Fruit fly (Drosophila melanogaster) Kc167 (cell line): ENCODE data around the gene CG6650.
A peak's percentile ranks its signal among the peaks of the same experiment; 100 is the strongest.

Experiments used
- Myc ChIP-seq: fragments of >200 bp; optimal IDR thresholded peaks from 2 replicates; lab custom pipeline; 2017; ENCODE audit warnings: missing external identifiers
- Sin3A ChIP-seq: fragments of >200 bp; optimal IDR thresholded peaks from 2 replicates; lab custom pipeline; 2018; ENCODE audit warnings: missing external identifiers
- h ChIP-seq: fragments of >200 bp; optimal IDR thresholded peaks from 3 replicates; lab custom pipeline; 2018; ENCODE audit warnings: missing external identifiers
- insv ChIP-seq: fragments of >200 bp; optimal IDR thresholded peaks from 3 replicates; lab custom pipeline; 2018; ENCODE audit warnings: missing external identifiers
- psq ChIP-seq: fragments of >200 bp; optimal IDR thresholded peaks from 2 replicates; lab custom pipeline; 2017; ENCODE audit warnings: missing external identifiers
- ttk ChIP-seq: sonication (Bioruptor generic); optimal IDR thresholded peaks from 2 replicates; lab custom pipeline; 2017; ENCODE audit warnings: missing external identifiers

CG6650 gene

DNA sequence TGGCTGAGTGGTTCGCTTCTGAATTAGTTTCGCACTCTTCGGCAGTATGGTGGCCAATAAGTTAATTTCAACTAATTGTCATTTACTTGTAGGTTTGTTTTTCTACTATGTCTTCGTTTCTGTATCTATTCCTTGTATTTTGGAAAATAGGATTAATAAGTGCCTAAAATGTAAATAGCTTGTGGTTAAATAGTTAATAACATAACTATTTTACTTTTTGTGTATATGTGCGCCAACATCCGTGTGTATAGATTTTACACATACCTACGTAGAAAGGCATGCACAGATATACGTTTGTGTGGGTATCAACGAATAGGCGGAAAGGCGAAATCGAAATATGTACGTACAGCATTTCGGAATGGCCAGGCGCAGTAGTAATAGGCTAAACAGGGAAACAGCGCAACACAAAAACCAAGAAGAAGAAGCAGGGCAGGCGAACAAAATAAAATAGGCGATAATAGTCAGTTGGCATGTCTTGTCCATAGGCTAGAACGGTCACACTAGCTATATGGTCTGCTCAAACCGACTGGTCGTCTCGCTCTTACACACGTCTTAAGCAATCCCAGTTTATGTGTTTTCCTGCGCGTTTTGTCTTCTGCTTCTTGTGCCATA, 28.6 kb upstream of the CG6650 start:
- TF ChIP-seq psq (peak; percentile 98), ttk (lab: Kevin White, UChicago) (no peak)

DNA sequence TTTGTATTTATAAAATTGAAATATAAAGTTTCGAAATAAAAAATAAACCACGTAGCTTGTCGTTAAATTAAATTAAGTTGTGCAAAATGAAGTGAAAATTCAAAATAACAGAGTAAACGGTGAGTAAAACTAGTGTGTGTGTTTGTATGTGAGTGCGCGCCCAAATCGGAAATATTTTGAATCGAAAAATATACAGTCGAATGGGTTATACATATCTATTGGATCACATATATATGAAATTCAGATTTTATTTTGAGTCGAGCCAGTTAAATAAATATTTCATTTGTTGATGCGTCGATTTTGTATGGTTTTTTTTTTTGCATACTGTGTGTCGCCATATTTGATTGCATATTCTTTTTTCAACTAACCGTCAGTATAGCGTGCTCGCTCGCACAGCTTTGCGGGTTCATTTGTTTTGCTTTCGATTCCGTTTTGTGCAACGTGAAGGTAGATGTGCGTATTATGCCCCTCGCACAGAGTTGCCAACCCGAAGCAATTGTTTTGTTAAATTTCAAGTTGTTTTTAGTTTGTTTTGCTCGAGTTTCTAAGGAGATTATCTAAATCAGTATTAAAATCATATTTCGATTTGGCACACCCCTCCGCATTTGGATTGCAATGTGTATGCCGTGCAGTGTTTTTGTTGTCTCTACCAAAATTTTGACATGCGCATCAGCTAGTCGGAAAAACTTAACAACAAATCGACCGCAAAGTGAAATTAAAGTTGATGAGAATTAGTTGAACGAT, 27.8 kb upstream of the CG6650 start:
- TF ChIP-seq h (lab: Kevin White, UChicago) (no peak), Sin3A (no peak), psq (peak; percentile 59)

DNA sequence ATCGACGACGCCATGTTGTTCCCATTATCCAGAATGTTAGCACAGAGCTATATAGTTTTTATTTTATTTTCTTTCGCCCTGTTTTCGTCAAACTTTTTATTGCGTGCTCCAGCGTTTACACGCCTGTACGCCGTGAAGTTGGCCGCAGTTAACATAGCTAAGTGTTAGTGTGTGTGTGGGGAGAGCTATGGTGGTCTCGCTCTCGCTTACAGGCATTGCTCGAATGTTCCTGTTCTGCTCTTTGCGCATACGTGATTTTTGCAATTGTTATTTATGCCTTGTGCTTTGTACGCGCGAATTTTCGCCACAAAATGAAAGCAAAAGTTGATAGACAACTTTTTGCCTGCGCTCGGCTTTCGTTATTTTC, 27.2 kb upstream of the CG6650 start:
- TF ChIP-seq insv (lab: Kevin White, UChicago), result no peak
- TF ChIP-seq psq, result peak; percentile 97

DNA sequence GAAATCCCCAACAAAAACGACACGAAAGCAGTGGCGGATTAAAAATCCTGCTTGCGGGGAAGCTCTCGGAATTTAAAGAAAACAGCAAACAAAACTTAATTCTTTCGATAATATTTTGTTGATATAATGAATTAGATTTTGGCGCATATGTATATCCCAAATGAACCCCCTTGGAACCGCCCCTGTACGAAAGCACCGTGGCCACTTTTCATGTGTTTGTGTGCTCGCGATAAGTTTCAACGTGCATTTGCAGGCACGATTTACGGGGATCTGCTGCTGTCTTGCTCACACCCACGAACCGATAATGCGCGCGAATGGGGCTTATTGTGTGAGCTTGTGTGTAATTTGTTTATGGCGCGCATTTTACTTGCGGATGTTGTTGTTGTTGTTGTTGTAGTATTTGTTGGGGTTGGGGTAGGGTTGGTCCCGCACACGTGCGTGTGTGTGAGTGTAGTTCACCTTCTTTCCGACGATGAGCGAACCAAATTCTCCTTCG, 26.2 kb upstream of the CG6650 start:
- peak; percentile 44 for TF ChIP-seq psq
- TF ChIP-seq Myc, result no peak

DNA sequence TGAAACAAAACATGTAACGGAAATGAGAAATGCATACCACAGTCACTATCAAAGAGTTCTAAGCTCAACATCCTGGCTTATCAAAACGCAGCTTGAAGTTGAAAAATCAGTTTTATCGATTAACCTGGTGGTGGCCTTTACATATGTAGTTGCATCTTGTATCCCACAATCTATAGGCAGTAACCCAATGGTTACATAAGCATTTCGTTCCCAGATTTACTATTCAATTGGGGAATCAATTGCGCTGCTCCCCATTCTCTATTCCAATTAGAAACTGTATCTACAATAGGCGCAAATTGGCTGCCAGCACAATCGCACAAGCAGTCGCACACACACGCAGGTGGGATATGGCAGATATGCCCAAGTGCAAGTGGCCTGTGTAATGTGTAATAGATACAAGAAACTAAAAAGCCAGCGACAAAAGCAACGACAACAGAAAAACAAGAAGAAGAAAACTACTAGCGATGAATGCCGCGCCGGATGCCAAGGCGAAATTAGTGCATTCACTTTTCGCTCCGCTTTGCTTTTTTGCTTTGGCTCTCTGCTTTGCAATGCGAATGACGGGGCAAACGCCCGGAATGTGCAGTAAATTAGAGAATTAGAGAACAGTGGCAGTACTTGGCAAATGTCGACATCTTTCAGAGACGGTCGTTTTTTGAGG, 25.5 kb upstream of the CG6650 start:
- TF ChIP-seq h (lab: Kevin White, UChicago) (no peak), psq (no peak), Sin3A (no peak), insv (lab: Kevin White, UChicago) (no peak), Myc (no peak), ttk (lab: Kevin White, UChicago) (no peak)

DNA sequence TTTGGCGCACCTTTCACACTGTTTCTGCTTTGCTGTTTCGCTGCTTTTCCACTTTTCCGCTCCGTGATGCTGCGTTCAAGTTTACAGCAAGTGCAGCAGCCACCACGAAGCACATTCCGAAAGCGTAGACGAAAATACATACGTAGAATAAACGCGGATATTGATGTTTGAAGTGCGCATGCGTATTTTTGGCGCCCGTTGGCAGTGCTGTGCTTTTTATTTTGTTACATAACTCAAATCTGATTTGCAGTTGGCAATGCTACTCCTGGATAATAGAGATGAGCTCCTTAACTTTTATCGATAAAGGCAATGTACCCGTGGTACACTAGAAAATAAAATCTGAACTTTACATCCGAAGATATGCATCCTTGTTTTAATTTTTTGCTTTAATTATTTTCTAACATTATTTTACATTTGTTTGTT, 24.5 kb upstream of the CG6650 start:
- no peak for TF ChIP-seq Myc
- TF ChIP-seq insv (lab: Kevin White, UChicago), result no peak
- TF ChIP-seq psq, result no peak
- no peak for TF ChIP-seq Sin3A
- no peak for TF ChIP-seq h (lab: Kevin White, UChicago)
- TF ChIP-seq ttk (lab: Kevin White, UChicago), result no peak

DNA sequence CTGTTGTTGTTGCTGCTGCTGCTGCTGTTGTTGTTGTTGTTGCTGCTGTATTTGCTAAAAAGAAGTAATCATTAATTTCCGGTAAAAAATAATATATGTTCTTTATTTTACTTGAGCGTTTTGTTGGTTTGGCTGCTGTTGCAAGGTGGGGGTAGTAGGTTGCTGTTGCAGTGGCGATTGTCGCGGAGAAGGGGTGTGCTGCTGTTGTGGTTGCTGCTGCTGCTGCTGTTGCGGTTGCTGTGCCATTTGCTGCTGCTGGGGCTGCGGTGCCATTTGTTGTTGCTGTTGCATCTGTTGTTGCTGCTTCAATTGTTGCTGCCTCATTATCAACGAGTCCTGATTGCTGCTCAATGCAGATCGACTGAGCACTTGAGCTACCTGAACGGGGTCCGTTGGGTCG, 5.5 kb upstream of the CG6650 start:
- no peak for TF ChIP-seq Sin3A
- TF ChIP-seq ttk (lab: Kevin White, UChicago), result no peak
- no peak for TF ChIP-seq insv (lab: Kevin White, UChicago)
- no peak for TF ChIP-seq psq
- TF ChIP-seq Myc, result no peak
- no peak for TF ChIP-seq h (lab: Kevin White, UChicago)

DNA sequence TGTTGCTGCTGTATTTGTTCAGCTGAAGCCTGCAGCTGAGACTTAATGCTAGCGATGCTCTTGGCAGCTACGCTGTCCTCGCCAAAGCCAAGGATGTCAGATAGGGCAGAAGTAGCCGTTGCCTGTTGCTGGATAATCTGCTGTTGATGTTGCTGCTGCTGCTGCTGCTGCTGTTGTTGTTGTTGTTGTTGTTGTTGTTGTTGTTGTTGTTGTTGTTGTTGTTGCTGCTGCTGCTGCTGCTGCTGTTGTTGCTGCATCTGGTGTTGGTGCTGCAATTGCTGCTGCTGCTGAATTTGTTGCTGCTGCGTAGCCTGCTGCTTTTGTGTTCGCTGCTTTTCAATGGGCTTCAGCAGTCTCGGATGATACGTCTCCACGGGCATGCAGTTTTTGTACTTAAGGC, 3.7 kb upstream of the CG6650 start:
- TF ChIP-seq psq (no peak), ttk (lab: Kevin White, UChicago) (no peak), insv (lab: Kevin White, UChicago) (no peak), Myc (no peak), Sin3A (no peak), h (lab: Kevin White, UChicago) (no peak)

DNA sequence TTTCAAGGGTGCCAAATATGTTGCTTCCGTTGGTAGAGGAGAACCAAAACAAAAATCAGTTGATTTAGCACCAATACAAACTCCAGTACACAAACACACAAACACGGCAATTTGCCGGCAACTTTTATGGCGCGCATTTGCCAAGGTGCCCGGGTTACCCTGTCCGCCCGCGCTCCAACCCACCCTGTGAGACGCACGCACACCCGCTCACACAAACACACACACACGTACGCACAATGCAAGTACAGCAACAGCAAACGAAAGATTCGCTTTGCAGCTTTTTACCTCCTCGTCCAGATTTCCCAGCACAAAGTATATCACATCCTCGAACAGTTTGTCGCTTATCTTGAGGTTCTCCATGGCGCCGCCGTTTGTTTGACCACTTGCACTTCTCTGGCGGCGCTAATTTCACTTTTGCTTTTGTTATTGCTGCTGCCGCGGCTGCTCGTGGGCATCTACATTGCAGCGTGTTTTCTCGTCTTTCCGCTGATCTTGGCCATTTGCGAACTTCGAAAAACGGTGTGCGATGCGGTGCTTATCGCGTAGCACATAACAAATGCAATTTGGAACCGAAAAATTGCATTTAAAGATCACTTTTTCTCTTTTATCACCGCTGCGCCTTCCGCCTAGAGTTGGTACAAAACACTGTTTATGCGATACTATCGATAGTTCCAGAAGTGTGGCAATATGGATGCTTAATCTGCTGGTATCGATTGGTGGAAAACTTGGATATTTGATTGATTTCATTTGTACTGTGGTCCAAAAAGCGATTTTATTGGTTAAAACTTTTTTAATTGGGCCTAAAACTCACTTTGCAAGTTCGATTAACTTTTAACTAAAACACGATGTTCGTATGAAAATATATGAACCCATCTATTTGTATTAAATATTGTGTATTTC, 2.5 kb upstream of the CG6650 start, which contains the start of gene Ptip:
TSS of gene Ptip (minus strand) at position 637 of the 900 bp plus-strand sequence.
- no peak for TF ChIP-seq Myc

DNA sequence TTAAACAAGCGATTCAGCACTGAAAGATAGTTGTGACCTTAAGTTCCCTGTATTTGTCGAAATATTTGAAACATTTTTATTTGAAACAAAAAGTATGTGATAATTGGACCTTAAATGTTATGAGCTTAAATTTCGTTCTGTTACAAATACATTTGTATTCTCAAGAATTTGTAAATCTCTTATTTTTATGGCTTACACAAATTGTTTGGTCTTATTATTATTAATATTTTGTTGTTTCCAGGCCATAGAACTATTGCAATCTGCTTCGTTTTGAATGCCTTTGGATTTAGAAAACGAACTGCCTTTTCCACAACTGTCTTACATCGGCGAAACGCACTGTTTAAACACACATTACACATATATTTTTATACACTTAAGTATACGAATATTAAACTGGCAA, 3.2 kb downstream of the CG6650 start, which contains the start of gene CG6661:
TSS of gene CG6661 (plus strand) at position 301 of the 400 bp plus-strand sequence.
- TF ChIP-seq insv (lab: Kevin White, UChicago), result no peak
- TF ChIP-seq psq, result no peak
- TF ChIP-seq h (lab: Kevin White, UChicago), result no peak
- no peak for TF ChIP-seq Sin3A
- TF ChIP-seq ttk (lab: Kevin White, UChicago), result no peak
- TF ChIP-seq Myc, result no peak

DNA sequence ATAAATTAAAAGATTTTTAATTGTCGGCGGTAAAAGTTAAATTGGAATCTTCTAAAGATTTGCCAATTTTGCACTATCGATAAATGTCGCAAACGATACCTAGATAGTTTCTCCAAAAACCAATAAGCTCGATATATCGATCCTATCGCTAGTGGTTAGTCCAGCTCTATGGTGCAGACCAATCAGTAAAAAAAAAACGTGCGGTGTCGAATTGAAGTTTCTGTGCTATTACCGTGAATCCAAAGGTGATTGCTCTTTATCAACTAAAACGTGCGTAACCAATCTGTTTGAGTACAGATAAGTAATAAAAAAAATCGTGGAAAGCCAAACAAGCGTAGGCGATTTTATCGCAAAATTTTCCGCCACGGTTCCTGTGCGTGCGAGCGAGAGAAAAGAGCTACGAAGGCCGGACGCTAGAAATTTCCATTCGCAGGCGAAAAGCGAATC, 5.6 kb downstream of the CG6650 start, which contains the start of gene Hsp110:
TSS of gene Hsp110 (plus strand) at position 153 of the 447 bp plus-strand sequence.
- no peak for TF ChIP-seq h (lab: Kevin White, UChicago)

DNA sequence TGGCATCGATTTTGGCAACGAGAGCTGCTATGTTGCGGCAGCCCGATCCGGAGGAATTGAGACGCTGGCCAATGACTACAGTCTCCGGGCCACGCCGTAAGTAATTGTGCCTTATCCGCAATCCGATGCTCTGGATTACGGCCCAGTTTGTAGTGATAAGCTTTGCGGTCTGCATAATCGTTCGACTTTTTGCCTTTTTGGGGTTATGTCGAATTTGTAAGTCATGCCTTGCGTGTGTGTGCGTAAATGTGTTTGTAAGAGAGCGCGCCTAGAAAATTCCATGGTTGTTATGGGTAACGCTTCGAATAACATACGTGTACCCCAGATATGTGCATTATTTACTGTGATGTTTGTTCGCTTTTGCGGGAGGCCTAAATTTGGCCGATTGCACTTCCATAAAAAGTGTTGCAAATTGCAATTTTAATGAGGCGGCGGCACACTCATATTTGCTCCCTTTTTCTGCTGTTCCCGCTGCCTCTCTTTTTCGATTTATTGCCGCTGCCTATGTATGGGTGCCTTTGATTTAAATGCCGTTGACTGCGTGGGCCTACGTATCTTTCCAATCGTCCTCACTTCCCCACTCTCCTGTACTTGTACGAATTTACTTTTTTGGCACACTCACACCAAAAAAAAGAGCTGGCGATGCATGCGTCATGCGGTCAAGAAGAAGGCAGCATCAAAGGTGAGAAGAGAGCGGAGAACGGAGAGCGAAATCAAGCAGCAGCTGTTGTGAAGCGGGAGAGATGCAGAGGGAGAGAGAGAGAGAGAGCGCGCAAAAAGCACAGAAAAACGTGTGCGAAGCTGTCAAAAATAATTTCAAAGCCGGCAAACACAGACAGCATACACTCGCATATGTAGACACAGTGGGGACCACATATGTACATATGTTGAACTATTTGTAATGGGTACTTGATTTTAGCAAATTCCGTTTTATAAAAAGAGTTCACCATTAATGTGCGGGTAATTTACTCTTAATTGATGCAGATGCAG, 6.7 kb downstream of the CG6650 start:
- TF ChIP-seq insv (lab: Kevin White, UChicago), result no peak
- no peak for TF ChIP-seq Sin3A
- no peak for TF ChIP-seq Myc
- TF ChIP-seq h (lab: Kevin White, UChicago), result no peak
- no peak for TF ChIP-seq psq
- no peak for TF ChIP-seq ttk (lab: Kevin White, UChicago)
